Fruit fly (Drosophila melanogaster): ENCODE data around the gene CG6865.

Gene CG6865

dm6 chr3L:18904772-18905601 is 41.5 kb downstream of the CG6865 start, which contains the start of the genes CSN1b and Prp6 (continued):
- no peak for TF ChIP-seq Ssrp (tag; optimal IDR thresholded peaks at IDR 0.05)
- peak; percentile 75 for TF ChIP-seq Sry-δ (GFP tag; optimal IDR thresholded peaks at IDR 0.05)
- TF ChIP-seq bigmax (GFP tag; optimal IDR thresholded peaks at IDR 0.05), result no peak
- peak; percentile 73; the same call in 3 of the 4 replicates for TF ChIP-seq Dll (GFP tag; IDR thresholded peaks at IDR 0.05; ENCODE audit: partially characterized antibody)
- TF ChIP-seq Doc3 (GFP tag; IDR thresholded peaks at IDR 0.05; ENCODE audit: partially characterized antibody), result peak; percentile 52; the same call in 2 of the 3 replicates
- TF ChIP-seq pzg (GFP tag; optimal IDR thresholded peaks at IDR 0.05), result peak; percentile 13
- no peak for TF ChIP-seq trh (GFP tag; optimal IDR thresholded peaks at IDR 0.05)
- TF ChIP-seq CG8281 (tag; optimal IDR thresholded peaks at IDR 0.05), result no peak
- TF ChIP-seq aop (GFP tag; IDR thresholded peaks at IDR 0.05), result no peak
- TF ChIP-seq hbn (GFP tag; IDR thresholded peaks at IDR 0.05; ENCODE audit: partially characterized antibody), result peak; percentile 31
- peak; percentile 28; the same call in 1 of the 2 replicates for TF ChIP-seq sna (GFP tag; IDR thresholded peaks at IDR 0.05; ENCODE audit: partially characterized antibody)
- TF ChIP-seq CG7963 (GFP tag; IDR thresholded peaks at IDR 0.05; ENCODE audit: partially characterized antibody), result peak; percentile 41; the same call in 1 of the 3 replicates
- peak; percentile 77 for TF ChIP-seq row (GFP tag; IDR thresholded peaks at IDR 0.05)
- no peak for TF ChIP-seq fd96Cb (tag; optimal IDR thresholded peaks at IDR 0.05)
- no peak for TF ChIP-seq CG4854 (GFP tag; optimal IDR thresholded peaks at IDR 0.05)
- TF ChIP-seq chinmo (GFP tag; IDR thresholded peaks at IDR 0.05; ENCODE audit: partially characterized antibody), result no peak
- TF ChIP-seq Awh (GFP tag; IDR thresholded peaks at IDR 0.05), result no peak
- TF ChIP-seq toy (GFP tag; IDR thresholded peaks at IDR 0.05), result no peak
- TF ChIP-seq unc-4 (GFP tag; IDR thresholded peaks at IDR 0.05; ENCODE audit: partially characterized antibody), result peak; percentile 49
- no peak for TF ChIP-seq CG2202 (tag; optimal IDR thresholded peaks at IDR 0.05)
- TF ChIP-seq shn (GFP tag; optimal IDR thresholded peaks at IDR 0.05), result no peak
- TF ChIP-seq CG5245 (GFP tag; optimal IDR thresholded peaks at IDR 0.05), result no peak
- no peak for TF ChIP-seq gem (tag; optimal IDR thresholded peaks at IDR 0.05)

DNA sequence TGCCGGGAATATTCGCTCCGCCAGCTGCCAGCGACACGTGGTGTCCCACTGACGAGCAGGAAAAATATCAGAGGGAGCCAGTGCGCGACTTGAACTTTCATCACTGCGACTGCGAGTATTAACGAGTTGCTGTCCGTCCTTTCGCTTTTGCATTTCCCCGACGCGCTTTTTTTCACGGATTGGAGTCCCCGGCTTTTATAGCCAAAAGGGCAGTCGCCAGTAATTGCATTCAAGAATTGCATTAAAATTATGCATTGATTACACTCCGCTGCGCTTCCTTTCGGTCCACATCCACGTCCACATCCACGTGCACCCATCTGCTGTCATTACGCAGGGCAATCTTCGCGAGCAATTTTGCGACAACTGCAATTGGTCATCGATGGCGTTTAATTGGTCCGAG is 47.6 kb downstream of the CG6865 start, which contains the start of gene Ir75d:
TSS of gene Ir75d (minus strand) at position 101 of the 400 bp plus-strand sequence.
- TF ChIP-seq CG6791 (GFP tag; IDR thresholded peaks at IDR 0.05; ENCODE audit: partially characterized antibody), result 0 out of 3 replicates have a peak, but pooled peaks have one; percentile 18
- TF ChIP-seq abd-A (tag; optimal IDR thresholded peaks at IDR 0.05), result no peak

DNA sequence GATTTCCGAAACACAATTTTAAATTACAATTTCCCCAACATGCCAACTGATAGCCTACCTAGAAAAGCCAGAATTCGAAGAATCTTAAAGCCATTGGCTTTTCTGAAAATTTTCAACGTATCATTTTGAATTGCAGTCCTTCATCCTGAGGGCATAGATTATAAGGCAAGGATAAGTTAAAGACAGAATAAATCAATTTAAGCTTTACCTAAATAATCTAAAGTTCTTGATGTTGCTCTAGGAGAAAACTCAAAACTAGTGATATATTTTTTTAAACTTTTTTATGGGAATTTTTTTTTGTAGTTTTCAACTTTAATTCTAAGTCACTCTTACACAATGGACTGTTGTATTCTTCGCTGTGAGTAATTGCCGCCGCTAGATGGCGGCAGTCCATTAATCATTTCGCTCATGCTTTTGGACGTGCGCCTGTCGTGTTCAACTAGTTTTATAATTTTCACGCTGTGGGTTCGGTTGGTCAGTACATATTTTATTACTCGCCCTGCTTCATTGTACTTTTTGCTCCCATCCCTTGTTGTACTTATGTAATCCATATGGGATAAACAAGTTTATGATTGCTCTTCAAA is 50.7 kb downstream of the CG6865 start, which contains the start of gene COX6AL2:
TSS of gene COX6AL2 (minus strand) at position 51 of the 584 bp plus-strand sequence.
- TF ChIP-seq lmd (GFP tag; IDR thresholded peaks at IDR 0.05), result 0 out of 2 replicates have a peak, but pooled peaks have one; percentile 5
- no peak for TF ChIP-seq CG13424 (tag; optimal IDR thresholded peaks at IDR 0.05)
- 0 out of 2 replicates have a peak, but pooled peaks have one; percentile 6 for TF ChIP-seq ranshi (GFP tag; IDR thresholded peaks at IDR 0.05)
- TF ChIP-seq bbx (GFP tag; IDR thresholded peaks at IDR 0.05; ENCODE audit: partially characterized antibody), result no peak
- peak; percentile 83 for TF ChIP-seq CTCF (GFP tag; optimal IDR thresholded peaks at IDR 0.05)
- no peak for TF ChIP-seq MTF-1 (GFP tag; optimal IDR thresholded peaks at IDR 0.05; ENCODE audit: borderline replicate concordance)
